Worm (Caenorhabditis elegans): ENCODE results near the gene nspg-8.

- TF ChIP-seq aptf-2 (GFP tag; conservative IDR thresholded peaks at IDR 0.05): no peak
- TF ChIP-seq ama-1 (optimal IDR thresholded peaks at IDR 0.05): no peak
- TF ChIP-seq ama-1 (GFP tag; optimal IDR thresholded peaks at IDR 0.05): no peak
- TF ChIP-seq cebp-2 (GFP tag; IDR thresholded peaks at IDR 0.05): no peak
- TF ChIP-seq sea-2 (GFP tag; IDR thresholded peaks at IDR 0.05): no peak
- no peak for TF ChIP-seq ets-4 (GFP tag; optimal IDR thresholded peaks at IDR 0.05)
- no peak for TF ChIP-seq unc-62 (GFP tag; optimal IDR thresholded peaks at IDR 0.05)
Measured at ce11 chrIII:1173331-1173730, 8.5 kb upstream of the nspg-8 start.
